Worm (Caenorhabditis elegans): ENCODE measurements around the gene spig-7.

The spig-7 gene

DNA sequence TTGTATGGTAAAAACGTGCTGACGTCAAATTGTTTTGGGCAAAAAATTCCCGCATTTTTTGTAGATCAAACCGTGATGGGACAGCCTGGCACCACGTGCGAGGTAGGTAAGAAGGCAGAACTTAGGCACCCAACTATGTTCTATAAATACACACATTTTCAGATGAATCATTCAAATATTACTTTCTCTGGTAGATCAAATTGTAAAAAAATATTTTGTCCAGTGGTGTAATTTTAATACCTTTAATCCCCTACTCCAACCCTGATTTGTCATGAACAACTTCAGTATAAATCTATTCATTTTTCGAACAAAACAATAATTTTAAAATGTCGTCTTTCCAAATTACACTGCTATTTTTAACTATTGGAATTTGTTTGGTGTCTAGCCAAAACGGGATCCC is at the start of gene spig-7:
Gene spig-7 (plus strand): TSS at position 301 of the 400 bp plus-strand sequence.
- TF ChIP-seq skn-1 (tag; optimal IDR thresholded peaks at IDR 0.05), result no peak
- no peak for TF ChIP-seq daf-12 (tag; optimal IDR thresholded peaks at IDR 0.05)
- TF ChIP-seq aha-1 (tag), result no peak
- TF ChIP-seq arid-1 (GFP tag; conservative IDR thresholded peaks at IDR 0.05), result no peak
- TF ChIP-seq ama-1 (optimal IDR thresholded peaks at IDR 0.05), result no peak
- TF ChIP-seq nhr-237 (tag; optimal IDR thresholded peaks at IDR 0.05), result no peak

DNA sequence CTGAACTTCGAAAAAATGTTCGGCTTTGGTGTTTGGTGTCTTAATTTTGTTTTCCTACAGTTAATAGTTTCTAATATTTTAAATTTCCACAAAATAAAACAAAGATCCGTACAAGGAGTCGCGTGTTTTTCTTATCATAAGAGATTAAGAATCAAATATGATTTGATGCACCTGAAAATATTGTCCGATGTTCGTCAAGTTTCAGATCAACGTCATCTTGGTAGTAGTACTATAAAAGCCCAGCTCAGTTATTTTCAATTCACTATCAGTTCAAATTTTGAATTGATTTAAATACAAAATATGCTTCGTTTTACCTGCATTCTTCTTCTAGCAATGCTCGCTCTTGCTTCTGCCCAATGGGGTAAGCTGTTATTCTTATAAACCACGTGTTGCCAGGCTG is 49.5 kb upstream of the spig-7 start, which contains the start of gene cnc-5:
Gene cnc-5 (plus strand): TSS at position 301 of the 400 bp plus-strand sequence.
- TF ChIP-seq arid-1 (GFP tag; conservative IDR thresholded peaks at IDR 0.05), result no peak
- no peak for TF ChIP-seq dmd-8 (GFP tag; IDR thresholded peaks at IDR 0.05)
- TF ChIP-seq F49E8.2 (tag; optimal IDR thresholded peaks at IDR 0.05; ENCODE audit: borderline replicate concordance), result no peak
- no peak for TF ChIP-seq ceh-32 (tag; optimal IDR thresholded peaks at IDR 0.05; ENCODE audit: poor library complexity)
- TF ChIP-seq Y75B8A.6 (GFP tag; IDR thresholded peaks at IDR 0.05), result no peak
- no peak for TF ChIP-seq dmd-9 (GFP tag; IDR thresholded peaks at IDR 0.05)
- no peak for TF ChIP-seq R02D3.7 (tag; optimal IDR thresholded peaks at IDR 0.05)
- TF ChIP-seq spr-3 (GFP tag; optimal IDR thresholded peaks at IDR 0.05), result no peak
- no peak for TF ChIP-seq ceh-82 (tag; optimal IDR thresholded peaks at IDR 0.05)
- TF ChIP-seq jun-1 (tag; optimal IDR thresholded peaks at IDR 0.05), result no peak
- TF ChIP-seq mdl-1 (tag; optimal IDR thresholded peaks at IDR 0.05), result no peak
- no peak for TF ChIP-seq duxl-1 (tag; optimal IDR thresholded peaks at IDR 0.05; ENCODE audit: poor library complexity)
- TF ChIP-seq mxl-2 (GFP tag; conservative IDR thresholded peaks at IDR 0.05), result no peak
- no peak for TF ChIP-seq sdz-12 (GFP tag; optimal IDR thresholded peaks at IDR 0.05)
- TF ChIP-seq lin-15B (tag; optimal IDR thresholded peaks at IDR 0.05), result no peak

DNA sequence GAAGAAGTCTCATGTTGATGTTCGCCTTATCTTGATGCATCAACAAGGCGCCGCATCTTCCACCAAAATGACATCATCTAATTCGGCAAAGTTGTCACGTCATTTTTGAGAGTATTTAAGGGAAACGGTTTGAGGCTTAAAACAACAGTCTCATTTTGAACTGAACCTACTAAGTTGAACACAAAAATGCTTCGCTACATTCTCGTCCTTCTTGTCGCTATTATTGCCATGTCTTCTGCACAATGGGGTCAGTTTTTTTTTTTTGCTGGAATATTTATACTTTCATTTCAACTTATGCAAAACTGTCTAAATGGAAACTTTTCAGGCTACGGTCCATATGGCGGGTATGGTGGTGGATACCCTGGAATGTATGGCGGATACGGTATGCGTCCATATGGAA is 47.5 kb upstream of the spig-7 start, which contains the start of gene cnc-4:
Gene cnc-4 (plus strand): TSS at position 117 of the 400 bp plus-strand sequence.
- TF ChIP-seq dpl-1 (GFP tag; optimal IDR thresholded peaks at IDR 0.05) (no peak), lin-1 (GFP tag; IDR thresholded peaks at IDR 0.05) (no peak), dve-1 (tag; optimal IDR thresholded peaks at IDR 0.05; ENCODE audit: insufficient read depth) (no peak), nhr-48 (tag; optimal IDR thresholded peaks at IDR 0.05) (no peak), cey-2 (tag; optimal IDR thresholded peaks at IDR 0.05; ENCODE audit: borderline replicate concordance, insufficient read depth) (no peak), lsy-2 (tag; optimal IDR thresholded peaks at IDR 0.05) (no peak), fkh-10 (GFP tag; optimal IDR thresholded peaks at IDR 0.05) (no peak), zfp-2 (tag; optimal IDR thresholded peaks at IDR 0.05) (no peak), F44E2.7 (GFP tag; IDR thresholded peaks at IDR 0.05) (no peak), nhr-6 (tag; optimal IDR thresholded peaks at IDR 0.05) (no peak), hlh-11 (tag; optimal IDR thresholded peaks at IDR 0.05) (no peak), nhr-237 (tag; optimal IDR thresholded peaks at IDR 0.05) (no peak), dmd-8 (GFP tag; IDR thresholded peaks at IDR 0.05) (no peak), ctbp-1 (GFP tag; IDR thresholded peaks at IDR 0.05) (no peak)

DNA sequence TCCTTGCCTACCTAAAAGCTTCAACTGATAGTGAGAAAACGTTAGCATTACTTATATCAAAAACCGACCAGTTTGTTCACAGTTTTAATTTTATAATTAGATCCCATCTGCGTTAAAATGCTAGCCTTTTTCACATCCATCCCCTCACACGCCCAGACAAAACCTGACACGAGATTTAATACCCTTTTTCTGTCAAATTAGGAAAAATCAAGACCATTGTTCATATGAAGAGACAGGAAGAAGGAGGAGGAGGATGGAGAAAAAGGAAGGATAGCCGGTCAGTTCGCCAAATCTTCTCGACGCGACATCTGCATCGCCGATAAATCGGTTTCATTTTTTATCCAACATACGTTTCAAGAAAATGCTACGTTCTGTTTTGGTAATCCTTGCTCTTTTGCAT is 46.8 kb upstream of the spig-7 start, which contains the start of gene cnc-3:
Gene cnc-3 (plus strand): TSS at position 281 of the 400 bp plus-strand sequence.
- TF ChIP-seq unc-62 (GFP tag; optimal IDR thresholded peaks at IDR 0.05 in 1 of 2) (peak in 1 of 2 experiments; percentile 85), unc-62 (tag; optimal IDR thresholded peaks at IDR 0.05) (no peak), T26A8.4 (GFP tag; IDR thresholded peaks at IDR 0.05) (peak; percentile 44), T20F7.1 (GFP tag; optimal IDR thresholded peaks at IDR 0.05) (no peak)

Data from whole organism, L4 larva.